Worm (Caenorhabditis elegans): ENCODE measurements around the gene dcn-1.

DNA sequence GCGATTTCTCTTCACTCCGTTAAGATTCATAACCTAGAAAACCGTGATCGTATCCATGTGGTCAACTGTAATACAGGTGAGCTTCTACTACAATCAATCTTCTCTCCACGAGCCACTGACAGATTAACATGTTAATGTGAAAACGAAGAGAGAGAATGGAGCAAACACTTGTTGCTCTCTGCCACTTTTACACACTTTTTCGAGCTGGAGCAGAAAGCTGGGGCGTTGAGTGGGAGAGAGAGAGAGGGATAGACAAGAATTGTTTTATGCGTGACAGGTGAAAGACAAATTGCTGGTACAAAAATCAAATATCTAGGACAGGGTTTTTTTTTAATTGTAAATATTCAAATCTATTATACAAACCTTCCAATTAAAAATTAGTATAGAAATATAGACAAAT, 44.6 kb downstream of the dcn-1 start:
- TF ChIP-seq him-1 (tag; optimal IDR thresholded peaks at IDR 0.05) (no peak), W03F9.2 (tag; optimal IDR thresholded peaks at IDR 0.05) (no peak)
